Fruit fly (Drosophila melanogaster): ENCODE measurements around the gene CG8939.

DNA sequence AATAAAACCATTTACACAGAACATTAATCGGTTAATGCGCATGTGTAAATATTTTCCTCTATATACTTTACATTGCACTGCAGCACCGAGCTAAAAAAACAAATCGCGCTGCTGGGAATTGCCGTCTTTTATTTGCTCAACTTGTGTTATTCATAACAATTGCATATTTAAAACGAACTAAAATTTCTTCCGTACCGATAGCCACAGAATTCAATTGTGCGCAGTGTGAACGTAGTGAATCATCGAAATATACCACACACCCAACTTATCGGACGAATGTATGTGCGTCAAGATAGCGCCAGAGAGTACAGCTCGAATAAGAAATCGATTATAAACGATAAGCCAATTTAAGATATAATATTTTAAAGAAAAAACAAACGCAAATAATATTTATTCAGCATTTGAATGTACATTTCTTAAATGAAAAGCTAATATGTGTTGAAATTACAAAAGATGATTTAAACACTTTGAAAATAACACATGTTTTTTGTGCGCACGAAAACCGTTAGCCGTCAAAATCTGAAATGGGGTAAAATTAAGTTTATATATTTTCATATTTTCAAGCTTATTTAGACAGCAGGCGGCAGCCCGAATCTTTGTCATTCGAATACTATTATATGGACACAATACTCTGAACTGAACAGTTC, 8.9 kb downstream of the CG8939 start, which contains the start of the genes vap and CG12698:
- TF ChIP-seq esg (GFP tag; conservative IDR thresholded peaks at IDR 0.05) = no peak
- TF ChIP-seq CG34376 (GFP tag; optimal IDR thresholded peaks at IDR 0.05) = no peak
- TF ChIP-seq zen2 (GFP tag; IDR thresholded peaks at IDR 0.05; ENCODE audit: partially characterized antibody) = no peak; the same call in 2 of the 3 replicates
- TF ChIP-seq HHEX (GFP tag; optimal IDR thresholded peaks at IDR 0.05) = no peak
- TF ChIP-seq Ravus (GFP tag; IDR thresholded peaks at IDR 0.05) = no peak
- TF ChIP-seq jumu (GFP tag; optimal IDR thresholded peaks at IDR 0.05) = no peak
- no peak for TF ChIP-seq CG9817 (tag; optimal IDR thresholded peaks at IDR 0.05)
- no peak for TF ChIP-seq Chrac-16 (GFP tag; optimal IDR thresholded peaks at IDR 0.05)
- TF ChIP-seq CG12942 (GFP tag; optimal IDR thresholded peaks at IDR 0.05) = no peak
- no peak for TF ChIP-seq CG1832 (GFP tag; optimal IDR thresholded peaks at IDR 0.05)
- no peak for TF ChIP-seq pum (GFP tag; optimal IDR thresholded peaks at IDR 0.05)
- TF ChIP-seq CTCF (GFP tag; optimal IDR thresholded peaks at IDR 0.05) = no peak
